Worm (Caenorhabditis elegans) whole organism, late embryonic: ENCODE results near the gene rom-2.

Experiments used
- C08G9.2 ChIP-seq: sonication (generic microtip); optimal IDR thresholded peaks from 2 replicates; lab custom pipeline; 2016; ENCODE audit warnings: mild to moderate bottlenecking, missing genetic modification characterization, moderate library complexity, missing compliant biosample characterization
- fkh-10 ChIP-seq: fragments of 150-350 bp; optimal IDR thresholded peaks from 2 replicates; lab custom pipeline; 2014; ENCODE audit warnings: missing biosample characterization, missing genetic modification reagents, missing genetic modification characterization
- pat-9 ChIP-seq: fragments of 200-800 bp; sonication (Bioruptor generic); optimal IDR thresholded peaks from 2 replicates; lab custom pipeline; 2018; ENCODE audit warnings: mild to moderate bottlenecking, missing genetic modification characterization, moderate library complexity, missing compliant biosample characterization
- pha-2 ChIP-seq: sonication (generic microtip); optimal IDR thresholded peaks from 2 replicates; lab custom pipeline; 2017; ENCODE audit warnings: mild to moderate bottlenecking, missing genetic modification characterization, missing compliant biosample characterization
- unc-86 ChIP-seq: sonication (generic microtip); optimal IDR thresholded peaks from 2 replicates; lab custom pipeline; 2016; ENCODE audit warnings: missing genetic modification characterization, missing compliant biosample characterization

DNA sequence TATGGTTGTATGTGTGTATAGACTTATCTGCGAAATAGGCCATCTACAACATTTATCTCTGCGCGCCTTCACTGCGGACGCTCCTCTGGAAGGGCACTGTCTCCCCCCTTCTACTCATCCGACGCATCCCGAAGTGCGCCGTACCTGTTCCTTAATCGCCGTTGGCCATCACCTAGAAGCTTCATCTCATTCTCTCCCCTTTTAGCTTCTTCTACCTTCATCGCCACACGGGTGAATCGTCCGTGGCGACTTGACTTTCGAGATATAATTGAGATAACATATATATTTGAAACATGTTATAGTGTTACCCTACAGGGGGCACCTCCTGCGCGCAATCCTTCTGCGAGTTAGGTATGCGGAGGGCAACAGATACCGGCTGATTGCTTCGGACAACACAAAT lies 46.6 kb upstream of the rom-2 start:
- TF ChIP-seq unc-86 (tag; lab: Kevin White, UChicago) (no peak), C08G9.2 (tag; lab: Kevin White, UChicago) (no peak), pat-9 (no peak), pha-2 (no peak), fkh-10 (GFP tag; lab: Kevin White, UChicago) (no peak)
